Worm (Caenorhabditis elegans): ENCODE results near the gene ZK616.8.

DNA sequence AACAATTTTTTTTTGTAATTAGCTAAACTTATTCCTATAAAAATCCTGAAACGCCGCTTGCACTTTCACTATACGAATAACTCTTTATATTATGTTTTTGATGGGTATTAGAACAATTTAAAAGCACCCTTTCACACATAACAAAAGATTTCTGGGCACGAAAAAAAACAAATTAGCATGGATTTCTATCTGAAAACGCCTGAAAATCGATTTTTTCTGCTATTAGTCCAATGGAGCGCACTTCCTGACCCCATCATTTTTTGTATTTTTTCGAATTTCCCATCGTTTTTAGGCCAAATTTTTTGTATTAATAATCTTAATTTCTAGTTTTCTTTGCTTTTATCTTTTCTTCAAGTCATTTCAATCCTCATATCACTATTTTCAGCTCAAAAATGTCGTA, 42.6 kb downstream of the ZK616.8 start, which contains the start of gene F41H10.3:
- TF ChIP-seq unc-55 (GFP tag; optimal IDR thresholded peaks at IDR 0.05) (no peak), ceh-16 (tag; optimal IDR thresholded peaks at IDR 0.05) (no peak), nhr-11 (tag; optimal IDR thresholded peaks at IDR 0.05) (no peak), ceh-82 (tag; optimal IDR thresholded peaks at IDR 0.05) (no peak), snpc-4 (tag; optimal IDR thresholded peaks at IDR 0.05) (no peak), mdl-1 (tag; optimal IDR thresholded peaks at IDR 0.05) (no peak), nhr-12 (tag; optimal IDR thresholded peaks at IDR 0.05) (no peak), nhr-6 (tag; optimal IDR thresholded peaks at IDR 0.05) (no peak), aly-2 (tag; optimal IDR thresholded peaks at IDR 0.05) (no peak), ama-1 (optimal IDR thresholded peaks at IDR 0.05) (no peak), nhr-10 (tag; optimal IDR thresholded peaks at IDR 0.05) (no peak), R02D3.7 (tag; optimal IDR thresholded peaks at IDR 0.05) (no peak), nhr-77 (tag; optimal IDR thresholded peaks at IDR 0.05) (no peak), unc-39 (tag; optimal IDR thresholded peaks at IDR 0.05) (no peak)

Measured in whole organism, L2 larva.